Worm (Caenorhabditis elegans): ENCODE results near the gene flp-34.

flp-34 gene

ce11 chrV:1013637-1014036 lies 19.6 kb downstream of the flp-34 start:
- TF ChIP-seq nhr-11 (tag; optimal IDR thresholded peaks at IDR 0.05) (no peak), rbr-2 (tag; optimal IDR thresholded peaks at IDR 0.05) (no peak), unc-62 (GFP tag; optimal IDR thresholded peaks at IDR 0.05 in 1 of 2) (peak in 1 of 2 experiments; percentile 95), unc-62 (tag; optimal IDR thresholded peaks at IDR 0.05) (no peak)

ce11 chrV:1009037-1009436 lies 24.2 kb downstream of the flp-34 start:
- no peak for TF ChIP-seq nhr-76 (tag; optimal IDR thresholded peaks at IDR 0.05)
- TF ChIP-seq set-16 (GFP tag; IDR thresholded peaks at IDR 0.05), result peak; percentile 80
- TF ChIP-seq ceh-44 (GFP tag; IDR thresholded peaks at IDR 0.05), result no peak

DNA sequence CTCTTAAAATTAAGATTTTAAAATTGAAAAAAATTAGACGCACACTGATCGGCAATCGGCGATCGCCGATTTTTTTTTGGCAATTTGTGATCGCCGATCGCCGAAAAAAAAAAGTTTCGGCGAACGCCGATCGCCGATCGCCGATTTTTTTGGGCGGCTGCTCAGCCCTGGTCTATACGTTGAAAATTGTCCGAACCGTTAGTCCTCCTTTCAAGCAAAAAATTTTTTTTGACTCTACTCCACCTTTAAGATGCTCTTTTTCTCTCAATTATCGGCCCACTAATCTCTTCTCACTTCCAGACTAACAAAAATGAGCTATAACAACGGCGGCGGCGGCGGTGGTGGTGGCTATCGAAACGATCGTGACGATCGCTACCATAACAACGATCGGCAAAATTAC lies 24.7 kb downstream of the flp-34 start, which contains the start of gene ergo-1:
ergo-1 (plus strand) TSS at position 301 of the 400 bp plus-strand sequence.
- no peak for TF ChIP-seq nhr-237 (tag; optimal IDR thresholded peaks at IDR 0.05)
- TF ChIP-seq mxl-2 (GFP tag; conservative IDR thresholded peaks at IDR 0.05), result no peak
- TF ChIP-seq aly-2 (tag; optimal IDR thresholded peaks at IDR 0.05), result no peak
- TF ChIP-seq ceh-44 (GFP tag; IDR thresholded peaks at IDR 0.05), result no peak
- no peak for TF ChIP-seq attf-4 (tag; optimal IDR thresholded peaks at IDR 0.05)
- TF ChIP-seq T20F7.1 (GFP tag; optimal IDR thresholded peaks at IDR 0.05), result no peak
- TF ChIP-seq madf-9 (GFP tag; conservative IDR thresholded peaks at IDR 0.05), result no peak
- TF ChIP-seq lin-15B (tag; optimal IDR thresholded peaks at IDR 0.05), result no peak
- no peak for TF ChIP-seq aha-1 (tag)
- no peak for TF ChIP-seq ama-1 (optimal IDR thresholded peaks at IDR 0.05)
- TF ChIP-seq duxl-1 (tag; optimal IDR thresholded peaks at IDR 0.05; ENCODE audit: poor library complexity), result no peak
- TF ChIP-seq pha-4 (GFP tag; IDR thresholded peaks at IDR 0.05), result no peak
- no peak for TF ChIP-seq pha-4 (tag; optimal IDR thresholded peaks at IDR 0.05)
- TF ChIP-seq nhr-10 (tag; optimal IDR thresholded peaks at IDR 0.05), result no peak
- TF ChIP-seq rbr-2 (tag; optimal IDR thresholded peaks at IDR 0.05), result no peak
- no peak for TF ChIP-seq nhr-11 (tag; optimal IDR thresholded peaks at IDR 0.05)
- TF ChIP-seq lin-38 (GFP tag; IDR thresholded peaks at IDR 0.05), result no peak
- TF ChIP-seq ceh-82 (tag; optimal IDR thresholded peaks at IDR 0.05), result no peak
- no peak for TF ChIP-seq nhr-6 (tag; optimal IDR thresholded peaks at IDR 0.05)

DNA sequence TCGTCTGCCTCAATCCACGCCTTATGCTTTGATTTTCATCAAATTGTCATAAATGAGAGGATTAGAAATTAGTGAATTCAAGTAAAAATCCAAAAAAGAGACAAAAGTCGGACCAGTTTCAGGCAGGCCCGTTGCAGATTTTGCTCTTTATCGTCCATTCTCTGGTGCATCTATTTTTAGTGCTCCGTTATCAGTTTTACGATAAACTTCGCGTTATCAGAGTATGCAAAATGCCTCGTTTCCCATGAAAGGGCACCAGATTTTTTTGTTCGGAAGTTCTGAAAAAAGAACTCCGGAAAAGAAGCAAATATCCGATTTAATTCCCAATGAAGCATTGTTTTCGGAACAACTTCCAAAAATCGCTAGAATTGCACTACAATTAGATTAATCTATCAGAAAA lies 27.3 kb downstream of the flp-34 start:
- TF ChIP-seq F44E2.7 (GFP tag; IDR thresholded peaks at IDR 0.05) (no peak), mep-1 (tag; optimal IDR thresholded peaks at IDR 0.05) (no peak), mxl-3 (GFP tag; optimal IDR thresholded peaks at IDR 0.05) (no peak), gei-8 (GFP tag; optimal IDR thresholded peaks at IDR 0.05) (no peak), F49E8.2 (tag; optimal IDR thresholded peaks at IDR 0.05; ENCODE audit: borderline replicate concordance) (no peak), set-16 (GFP tag; IDR thresholded peaks at IDR 0.05) (no peak), pqm-1 (tag; optimal IDR thresholded peaks at IDR 0.05) (peak; percentile 39), fkh-10 (GFP tag; optimal IDR thresholded peaks at IDR 0.05) (no peak), cey-2 (tag; optimal IDR thresholded peaks at IDR 0.05; ENCODE audit: borderline replicate concordance, insufficient read depth) (no peak)

DNA sequence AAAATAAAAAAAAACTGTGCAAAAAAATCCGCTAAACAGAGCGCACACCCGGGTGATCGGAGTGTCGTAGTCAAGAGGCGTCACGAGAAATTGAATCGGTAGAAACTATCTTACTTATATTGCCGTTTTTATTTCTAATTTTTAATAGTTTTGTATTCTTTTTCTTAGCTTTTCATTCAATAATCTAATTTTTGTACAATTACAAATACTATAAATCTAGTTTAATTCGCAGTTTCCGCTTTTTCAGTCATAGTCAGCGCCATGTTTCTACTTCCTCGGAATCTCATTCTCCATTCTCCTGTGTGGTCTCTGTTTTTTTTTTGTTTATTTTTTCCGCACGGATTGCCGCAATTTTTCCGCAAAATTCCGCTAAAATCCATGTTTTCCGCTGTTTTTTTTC lies 29.4 kb downstream of the flp-34 start:
- TF ChIP-seq arid-1 (GFP tag; conservative IDR thresholded peaks at IDR 0.05) (no peak), Y48G9A.11 (GFP tag; IDR thresholded peaks at IDR 0.05) (peak; percentile 92), unc-130 (GFP tag; optimal IDR thresholded peaks at IDR 0.05) (peak; percentile 86), nhr-102 (tag; optimal IDR thresholded peaks at IDR 0.05) (peak; percentile 20), dmd-6 (GFP tag; IDR thresholded peaks at IDR 0.05) (0 out of 2 replicates have a peak, but pooled peaks have one; percentile 27), unc-62 (GFP tag; optimal IDR thresholded peaks at IDR 0.05 in 1 of 2) (peak in 1 of 2 experiments; percentile 51), unc-62 (tag; optimal IDR thresholded peaks at IDR 0.05) (no peak), fkh-10 (GFP tag; optimal IDR thresholded peaks at IDR 0.05) (peak; percentile 26), aha-1 (tag) (peak; percentile 90), madf-9 (GFP tag; conservative IDR thresholded peaks at IDR 0.05) (0 out of 2 replicates have a peak, but pooled peaks have one; percentile 33), lir-3 (tag; optimal IDR thresholded peaks at IDR 0.05) (peak; percentile 36), hlh-11 (tag; optimal IDR thresholded peaks at IDR 0.05) (peak; percentile 40), nhr-11 (tag; optimal IDR thresholded peaks at IDR 0.05) (peak; percentile 17), ztf-7 (tag; optimal IDR thresholded peaks at IDR 0.05) (peak; percentile 16), dpl-1 (GFP tag; optimal IDR thresholded peaks at IDR 0.05) (peak; percentile 43), R02D3.7 (tag; optimal IDR thresholded peaks at IDR 0.05) (no peak), lim-7 (GFP tag; IDR thresholded peaks at IDR 0.05) (no peak), daf-16 (GFP tag; optimal IDR thresholded peaks at IDR 0.05) (no peak), daf-16 (tag; optimal IDR thresholded peaks at IDR 0.05) (peak; percentile 34), aly-2 (tag; optimal IDR thresholded peaks at IDR 0.05) (no peak), egl-43 (GFP tag; IDR thresholded peaks at IDR 0.05) (no peak), T20F7.1 (GFP tag; optimal IDR thresholded peaks at IDR 0.05) (peak; percentile 100), dmd-8 (GFP tag; IDR thresholded peaks at IDR 0.05) (no peak)

Data from whole organism, L4 larva.